Fruit fly (Drosophila melanogaster) whole organism: ENCODE data around the gene CG34012.

Experiments
- CG8478 ChIP-seq: fragments of >200 bp; optimal IDR thresholded peaks from 2 replicates; lab custom pipeline; 2018; ENCODE audit warnings: inconsistent platforms
- Dll ChIP-seq: fragments of >200 bp; optimal IDR thresholded peaks from 2 replicates; lab custom pipeline; 2017
- EcR ChIP-seq, 2 experiments: fragments of >200 bp; optimal IDR thresholded peaks; 2 replicates each; lab custom pipeline; 2017; ENCODE audit warnings: missing biosample characterization in 2 of 2, missing genetic modification characterization in 2 of 2, missing genetic modification reagents in 2 of 2
- pan ChIP-seq: fragments of >200 bp; optimal IDR thresholded peaks from 2 replicates; lab custom pipeline; 2017
- psq ChIP-seq: fragments of >200 bp; optimal IDR thresholded peaks from 2 replicates; lab custom pipeline; 2017
- usp ChIP-seq: fragments of >200 bp; optimal IDR thresholded peaks from 2 replicates; lab custom pipeline; 2017; ENCODE audit warnings: missing biosample characterization, missing genetic modification characterization, mixed read lengths

The CG34012 gene

DNA sequence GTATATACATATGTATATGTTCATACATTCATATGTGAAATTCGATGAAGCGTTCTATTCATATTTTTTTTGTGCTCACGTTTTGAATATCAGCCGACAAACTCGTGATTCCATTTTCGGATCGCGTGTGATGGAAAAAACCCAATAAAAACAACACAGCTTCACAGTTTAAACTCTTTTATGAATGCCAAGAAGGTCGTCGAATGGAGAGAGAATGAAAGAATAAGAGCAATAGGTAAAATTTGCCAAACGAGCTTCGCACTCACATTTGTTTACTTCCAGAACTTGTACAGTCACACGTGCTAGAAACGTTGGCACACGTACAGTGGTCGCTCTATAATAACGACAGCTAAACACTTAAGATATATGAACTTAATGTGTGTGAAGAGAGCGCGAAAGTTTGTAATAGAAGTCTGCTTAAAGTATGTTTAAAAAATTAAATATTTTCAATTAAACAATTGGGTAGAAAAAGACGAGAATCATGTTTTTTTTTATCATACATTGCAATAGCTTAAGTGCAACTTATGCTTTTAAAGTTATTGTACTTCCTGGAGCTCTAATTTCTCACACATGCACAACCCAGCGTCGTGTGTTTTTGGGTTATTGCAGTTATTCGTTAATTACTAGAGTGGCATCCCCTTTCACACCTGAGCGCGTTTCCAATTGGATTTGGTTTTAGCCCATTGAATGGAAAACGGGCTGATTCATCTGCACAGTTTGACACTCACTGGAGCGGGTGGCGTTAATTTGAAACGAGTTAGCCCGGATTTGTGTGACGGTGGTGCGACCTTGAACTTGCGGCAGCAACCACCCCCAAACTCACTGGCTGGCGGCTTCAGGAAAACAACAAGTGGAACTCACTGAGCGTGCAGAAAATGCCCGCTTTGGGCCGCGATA, 16.6 kb upstream of the CG34012 start:
- TF ChIP-seq EcR (GFP tag; optimal IDR thresholded peaks at IDR 0.05; lab: Kevin White, UChicago) = no peak
- no peak for TF ChIP-seq Dll (lab: Kevin White, UChicago)
- no peak for TF ChIP-seq CG8478 (lab: Kevin White, UChicago)
- no peak for TF ChIP-seq pan (lab: Kevin White, UChicago)
- no peak for TF ChIP-seq usp
- TF ChIP-seq psq (lab: Kevin White, UChicago) = no peak

DNA sequence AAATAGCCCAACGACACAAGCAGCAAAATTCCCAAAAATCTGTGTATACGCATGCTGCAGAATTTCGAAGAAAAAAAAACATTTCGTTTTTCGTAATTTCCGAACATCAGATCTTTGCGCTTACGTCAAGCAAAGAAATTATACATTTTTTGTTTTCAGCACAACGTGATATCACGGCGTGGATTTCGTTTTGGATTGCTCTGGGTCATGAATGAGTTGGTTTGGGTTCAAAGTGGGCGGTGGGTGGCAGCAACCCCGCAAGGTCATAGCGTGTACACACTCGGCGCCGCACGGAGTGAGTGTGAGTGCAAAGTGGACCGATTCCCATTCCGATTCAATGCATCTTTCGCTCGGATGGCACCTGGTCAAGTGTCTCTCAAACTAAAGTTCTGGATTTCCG, 15.5 kb upstream of the CG34012 start:
- TF ChIP-seq psq (lab: Kevin White, UChicago) (no peak), usp (no peak), pan (lab: Kevin White, UChicago) (no peak), EcR (GFP tag; optimal IDR thresholded peaks at IDR 0.05; lab: Kevin White, UChicago) (no peak), Dll (lab: Kevin White, UChicago) (no peak), CG8478 (lab: Kevin White, UChicago) (no peak)

DNA sequence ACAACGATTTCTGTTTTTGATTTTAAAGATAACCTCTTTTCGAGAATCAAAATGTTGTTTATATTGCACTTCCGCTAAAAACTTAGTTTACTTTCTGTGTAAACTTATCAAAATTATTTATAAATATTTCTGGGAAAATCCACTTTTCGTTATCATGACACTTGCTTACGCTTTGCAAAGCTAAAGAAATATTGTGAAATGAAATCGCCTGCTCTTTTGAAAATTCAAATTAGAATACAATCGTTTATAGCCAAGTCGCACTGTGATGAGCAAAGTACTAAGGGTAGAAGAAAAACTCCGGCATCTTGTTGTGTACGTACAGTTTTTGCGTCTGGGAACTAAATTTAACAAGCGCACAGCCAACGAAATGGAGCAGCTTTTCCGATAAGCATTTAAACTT, 15.1 kb upstream of the CG34012 start:
- no peak for TF ChIP-seq Dll (lab: Kevin White, UChicago)
- no peak for TF ChIP-seq usp
- TF ChIP-seq psq (lab: Kevin White, UChicago) = no peak
- TF ChIP-seq pan (lab: Kevin White, UChicago) = no peak
- no peak for TF ChIP-seq CG8478 (lab: Kevin White, UChicago)
- no peak for TF ChIP-seq EcR (GFP tag; optimal IDR thresholded peaks at IDR 0.05; lab: Kevin White, UChicago)

DNA sequence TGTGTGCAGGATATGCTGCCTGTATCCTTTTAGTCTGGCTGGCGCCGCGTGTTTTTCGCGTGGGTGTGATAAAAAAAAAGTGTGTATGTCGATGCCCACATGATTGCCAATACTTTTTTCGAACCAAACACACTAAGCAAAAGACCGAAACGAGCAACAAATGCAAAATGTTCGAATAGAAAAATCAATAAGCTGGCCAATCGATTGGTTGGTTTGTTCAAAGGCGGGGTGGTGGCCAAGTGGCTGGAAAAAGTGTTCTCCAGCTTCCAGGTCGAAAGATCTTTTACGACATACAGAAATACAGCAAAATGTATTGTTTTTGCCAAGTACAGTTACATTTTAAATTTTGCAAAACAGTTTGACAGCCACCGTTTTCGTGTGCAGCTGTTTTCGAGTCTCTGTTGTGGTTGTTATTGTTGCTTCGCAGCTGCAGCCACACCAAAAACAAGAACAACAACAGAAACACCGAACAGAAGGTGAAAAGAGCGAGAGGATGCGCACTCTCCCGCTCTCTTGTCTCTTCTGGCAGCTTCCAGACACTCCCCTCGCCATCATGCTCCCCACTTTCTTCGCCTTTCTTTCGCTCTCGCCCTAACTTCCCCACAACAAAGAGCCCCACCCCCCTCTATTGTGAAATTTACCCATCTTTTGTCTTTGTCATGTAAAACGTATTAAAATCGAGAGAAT, 14.4 kb upstream of the CG34012 start:
- peak; percentile 90 for TF ChIP-seq Dll (lab: Kevin White, UChicago)
- no peak for TF ChIP-seq EcR (GFP tag; optimal IDR thresholded peaks at IDR 0.05; lab: Kevin White, UChicago)
- no peak for TF ChIP-seq CG8478 (lab: Kevin White, UChicago)
- no peak for TF ChIP-seq pan (lab: Kevin White, UChicago)
- TF ChIP-seq psq (lab: Kevin White, UChicago) = no peak
- no peak for TF ChIP-seq usp

DNA sequence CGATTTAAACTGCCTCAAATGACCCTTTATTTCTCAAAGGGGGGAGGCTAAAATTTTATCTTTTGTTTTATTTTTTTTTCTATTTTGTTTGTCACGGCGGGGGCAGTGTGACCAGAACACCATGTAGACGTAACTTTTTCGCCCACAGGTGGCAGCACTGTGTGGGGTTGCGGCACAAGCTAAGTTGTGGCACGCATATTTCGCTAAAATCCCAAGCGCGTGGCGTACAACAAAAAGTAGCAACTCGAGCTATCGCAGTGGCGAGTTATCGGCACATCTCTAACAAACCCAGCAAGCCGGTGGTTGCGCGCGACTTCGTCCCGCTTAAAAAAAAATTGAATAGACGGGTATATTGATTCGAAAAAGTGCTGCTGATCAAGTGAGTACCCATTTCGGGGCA, 13.8 kb upstream of the CG34012 start, which contains the start of the genes Ufd1 and NaPi-III:
Gene Ufd1 (minus strand): TSS at position 129 of the 400 bp plus-strand sequence.
Gene NaPi-III (plus strand): TSS at position 261 of the 400 bp plus-strand sequence.
- TF ChIP-seq Dll (lab: Kevin White, UChicago) (no peak), CG8478 (lab: Kevin White, UChicago) (no peak), usp (no peak), pan (lab: Kevin White, UChicago) (no peak), psq (lab: Kevin White, UChicago) (no peak), EcR (GFP tag; optimal IDR thresholded peaks at IDR 0.05; lab: Kevin White, UChicago) (no peak)

DNA sequence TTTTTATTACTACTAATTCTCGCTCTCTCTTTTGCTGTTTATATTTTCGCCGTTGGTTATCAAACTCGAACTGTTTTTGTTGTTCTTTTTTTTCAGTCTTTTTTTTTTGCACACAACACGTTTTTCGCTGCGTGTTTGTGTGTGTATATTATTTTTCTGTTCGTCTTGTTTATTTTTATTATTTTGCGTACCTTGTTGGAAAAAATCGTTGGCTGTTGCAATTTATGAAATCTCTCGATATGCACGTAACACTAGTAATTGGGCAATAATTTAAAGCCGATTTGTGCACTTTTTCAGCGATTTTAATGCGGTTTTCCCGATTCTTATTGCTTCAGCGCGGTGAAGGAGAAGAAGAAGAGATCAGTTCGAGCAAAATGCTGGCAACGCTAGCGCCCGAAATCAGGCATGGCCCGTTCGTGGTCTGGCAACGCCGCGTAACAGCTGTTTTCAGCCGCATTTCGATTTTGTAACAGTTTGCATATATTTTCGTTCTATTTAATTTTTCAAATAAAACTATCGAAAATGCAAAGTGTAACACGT, 11.2 kb upstream of the CG34012 start, which contains the start of the genes FoxK and mRpL2:
Gene FoxK (minus strand): TSS at position 365 of the 540 bp plus-strand sequence.
Gene mRpL2 (plus strand): TSS at position 429 of the 540 bp plus-strand sequence.
- no peak for TF ChIP-seq usp
- TF ChIP-seq psq (lab: Kevin White, UChicago) = no peak
- no peak for TF ChIP-seq EcR (GFP tag; optimal IDR thresholded peaks at IDR 0.05; lab: Kevin White, UChicago)
- TF ChIP-seq CG8478 (lab: Kevin White, UChicago) = no peak
- no peak for TF ChIP-seq Dll (lab: Kevin White, UChicago)
- TF ChIP-seq pan (lab: Kevin White, UChicago) = no peak

DNA sequence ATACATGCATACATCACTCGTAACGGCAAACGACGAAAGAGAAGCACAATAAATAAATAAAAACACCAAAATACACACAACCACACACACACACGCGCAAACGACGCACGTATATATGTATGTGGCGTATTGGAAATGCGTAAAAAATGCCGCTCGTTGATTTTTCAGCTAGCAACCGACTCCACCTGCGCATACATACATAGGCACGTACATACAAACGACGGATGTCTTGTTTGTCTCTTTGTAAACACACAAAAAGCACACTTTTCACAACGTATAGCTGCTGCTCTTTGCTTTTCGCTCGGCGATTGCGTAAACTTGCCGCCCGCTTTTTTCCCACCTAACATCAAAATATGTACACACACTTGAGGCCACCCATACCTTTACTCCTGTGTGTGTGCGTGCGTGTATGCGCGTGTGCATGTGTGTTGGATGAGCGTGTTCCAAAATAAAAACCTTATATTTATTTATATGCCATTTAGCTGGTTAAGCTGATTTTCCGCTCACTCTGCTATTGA, 10.7 kb upstream of the CG34012 start:
- TF ChIP-seq usp = no peak

DNA sequence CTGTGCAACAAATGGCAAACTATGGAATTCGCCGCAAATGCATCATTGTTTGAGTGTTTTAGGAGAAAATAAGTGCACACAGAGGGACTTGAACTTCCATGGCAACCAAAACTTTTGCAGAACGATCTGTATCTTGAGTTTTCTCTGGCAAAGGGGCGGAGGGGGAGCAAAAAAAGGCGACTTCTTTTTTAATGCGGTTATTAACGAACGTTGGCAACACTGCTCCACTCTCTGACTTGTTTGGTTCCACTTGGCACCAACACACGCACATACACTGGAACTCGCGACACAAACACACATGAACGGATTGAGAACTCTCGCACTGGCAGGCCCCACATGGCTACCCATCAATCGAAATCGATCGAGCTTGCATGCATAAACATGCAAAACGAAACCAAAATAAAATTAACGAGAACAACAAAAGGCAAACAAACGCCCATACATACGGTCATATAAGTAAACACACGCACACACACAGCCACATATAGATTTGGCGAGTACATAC, 10.1 kb upstream of the CG34012 start:
- TF ChIP-seq EcR (GFP tag; optimal IDR thresholded peaks at IDR 0.05; lab: Kevin White, UChicago) (no peak), CG8478 (lab: Kevin White, UChicago) (no peak), Dll (lab: Kevin White, UChicago) (no peak), pan (lab: Kevin White, UChicago) (no peak), psq (lab: Kevin White, UChicago) (no peak), usp (no peak)

DNA sequence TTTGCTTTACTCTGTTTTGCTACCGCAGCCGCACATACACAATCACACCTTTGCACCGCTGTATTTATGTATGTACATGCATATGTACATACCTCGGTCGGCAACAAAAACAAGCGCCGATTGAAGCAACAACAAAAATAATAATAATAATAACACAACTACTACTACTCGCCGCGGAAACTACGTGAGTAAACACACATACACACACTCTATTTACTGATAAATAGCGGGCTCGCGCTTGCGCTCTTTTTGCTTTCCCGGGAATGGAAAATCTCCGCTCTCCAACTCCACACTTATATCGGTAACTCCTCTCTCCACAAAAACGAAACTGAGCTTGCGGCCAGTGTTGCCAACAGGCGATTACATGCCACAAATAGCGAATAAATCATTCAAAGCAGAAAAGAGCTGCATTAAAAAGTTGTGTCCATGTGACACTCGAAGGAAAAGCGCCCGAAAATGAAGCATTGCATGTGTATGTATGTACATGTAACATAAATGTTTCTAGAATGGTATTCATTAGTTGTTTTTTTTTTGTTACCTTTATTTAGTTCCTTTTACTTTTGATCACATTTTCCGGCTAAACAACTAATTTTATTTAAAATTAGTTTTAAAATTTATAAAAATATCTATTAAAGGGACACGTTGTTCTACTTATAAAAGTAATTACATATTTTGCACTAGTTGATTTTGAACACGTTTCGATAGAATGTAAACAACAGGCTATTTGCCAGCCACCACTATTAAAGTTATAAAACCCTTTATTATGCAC, 9.5 kb upstream of the CG34012 start:
- TF ChIP-seq Dll (lab: Kevin White, UChicago) = peak; percentile 22
- no peak for TF ChIP-seq CG8478 (lab: Kevin White, UChicago)

DNA sequence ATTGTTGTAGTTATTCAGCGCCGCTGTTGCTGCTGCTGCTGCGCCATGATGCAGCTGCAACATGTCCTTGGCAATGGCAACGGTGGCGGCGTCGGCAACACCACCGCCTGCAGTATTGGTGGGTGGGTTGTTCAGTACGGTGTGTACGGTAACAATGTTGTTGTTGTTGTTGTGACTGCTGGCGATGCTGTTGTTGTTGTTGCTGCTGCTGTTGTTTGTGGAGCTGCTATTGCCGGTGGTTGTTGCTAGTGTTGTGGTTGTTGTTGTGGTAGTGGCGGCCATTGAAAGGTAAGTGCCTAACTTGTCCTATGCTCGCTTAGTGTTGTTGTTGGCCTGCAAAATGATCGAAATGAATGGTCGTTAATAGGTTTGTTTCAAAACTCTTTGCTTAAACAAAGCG, 8.4 kb upstream of the CG34012 start:
- TF ChIP-seq pan (lab: Kevin White, UChicago) (no peak), CG8478 (lab: Kevin White, UChicago) (no peak), Dll (lab: Kevin White, UChicago) (no peak), usp (no peak), EcR (GFP tag; optimal IDR thresholded peaks at IDR 0.05; lab: Kevin White, UChicago) (no peak), psq (lab: Kevin White, UChicago) (no peak)
